Worm (Caenorhabditis elegans) whole organism, L1 larva: ENCODE data around the gene B0244.4.

Experiments
- C04F5.9 ChIP-seq: sonication (generic microtip); optimal IDR thresholded peaks from 2 replicates; lab custom pipeline; 2016; ENCODE audit warnings: missing genetic modification characterization, missing compliant biosample characterization
- C34B4.2 ChIP-seq: sonication (generic microtip); optimal IDR thresholded peaks from 2 replicates; lab custom pipeline; 2017; ENCODE audit warnings: mild to moderate bottlenecking, missing genetic modification characterization, missing compliant biosample characterization
- F16B12.6 ChIP-seq: fragments of 150-350 bp; optimal IDR thresholded peaks from 2 replicates; lab custom pipeline; 2014; ENCODE audit warnings: missing biosample characterization, missing genetic modification characterization
- Y116A8C.19 ChIP-seq: sonication (generic microtip); optimal IDR thresholded peaks from 2 replicates; lab custom pipeline; 2016; ENCODE audit warnings: missing compliant biosample characterization, missing genetic modification characterization, borderline replicate concordance
- aha-1 ChIP-seq: fragments of 150-350 bp; optimal IDR thresholded peaks from 2 replicates; lab custom pipeline; 2014; ENCODE audit warnings: missing biosample characterization, missing genetic modification characterization
- aly-2 ChIP-seq: fragments of 150-350 bp; optimal IDR thresholded peaks from 2 replicates; lab custom pipeline; 2014; ENCODE audit warnings: missing biosample characterization, missing genetic modification characterization
- ama-1 ChIP-seq: fragments of 150-350 bp; optimal IDR thresholded peaks from 2 replicates; lab custom pipeline; 2014
- blmp-1 ChIP-seq: fragments of 150-350 bp; optimal IDR thresholded peaks from 2 replicates; lab custom pipeline; 2014; ENCODE audit warnings: missing biosample characterization, missing genetic modification characterization
- ceh-82 ChIP-seq, 3 experiments: fragments of 150-350 bp in 1 of 3; sonication (generic microtip) in 2 of 3; optimal IDR thresholded peaks; 2 replicates each; lab custom pipeline; 2014 to 2017; ENCODE audit warnings: missing biosample characterization in 3 of 3, missing genetic modification characterization in 3 of 3
- ces-1 ChIP-seq: fragments of 150-350 bp; optimal IDR thresholded peaks from 2 replicates; lab custom pipeline; 2014; ENCODE audit warnings: missing biosample characterization, missing genetic modification reagents, missing genetic modification characterization
- efl-1 ChIP-seq, 4 experiments: fragments of 150-350 bp; optimal IDR thresholded peaks in 3 of 4; peaks in 1 of 4; 1 replicate in 1 of 4; 2 replicates in 3 of 4; lab custom pipeline; 2014; ENCODE audit warnings: missing biosample characterization in 2 of 4, missing genetic modification characterization in 2 of 4, missing genetic modification reagents in 2 of 4
- efl-3 ChIP-seq: fragments of 200-800 bp; sonication (Bioruptor generic); optimal IDR thresholded peaks from 2 replicates; lab custom pipeline; 2018; ENCODE audit warnings: mild to moderate bottlenecking, missing genetic modification characterization, missing compliant biosample characterization
- egl-13 ChIP-seq: sonication (generic microtip); optimal IDR thresholded peaks from 2 replicates; lab custom pipeline; 2016; ENCODE audit warnings: missing genotype, missing genetic modification reagents, missing genetic modification characterization, missing compliant biosample characterization
- egl-27 ChIP-seq, 2 experiments: fragments of 150-350 bp in 1 of 2; sonication (generic microtip); optimal IDR thresholded peaks; 3 replicates each; lab custom pipeline; 2017 to 2018; ENCODE audit warnings: missing biosample characterization in 2 of 2, missing genetic modification characterization in 2 of 2, missing genetic modification reagents in 2 of 2
- elt-3 ChIP-seq, 6 experiments: fragments of 150-350 bp in 1 of 6; sonication (generic microtip); optimal IDR thresholded peaks; 2 replicates each; lab custom pipeline; 2017 to 2018; ENCODE audit warnings: missing biosample characterization in 6 of 6, missing genetic modification characterization in 6 of 6, inconsistent platforms in 1 of 6
- ets-5 ChIP-seq: fragments of 200-800 bp; sonication (Bioruptor generic); IDR thresholded peaks from 2 replicates; pipeline ENCODE4 v1.3.6; 2022; ENCODE audit warnings: missing genetic modification characterization, missing compliant biosample characterization
- fkh-10 ChIP-seq: sonication (generic microtip); optimal IDR thresholded peaks from 2 replicates; lab custom pipeline; 2017; ENCODE audit warnings: missing biosample characterization, missing genetic modification reagents, missing genetic modification characterization
- fkh-4 ChIP-seq: sonication (generic microtip); optimal IDR thresholded peaks from 2 replicates; lab custom pipeline; 2016; ENCODE audit warnings: missing compliant biosample characterization, missing genetic modification characterization, borderline replicate concordance
- hlh-17 ChIP-seq: fragments of 200-800 bp; sonication (Bioruptor generic); optimal IDR thresholded peaks from 2 replicates; lab custom pipeline; 2018; ENCODE audit warnings: missing genetic modification characterization, mild to moderate bottlenecking, missing compliant biosample characterization, moderate library complexity, borderline replicate concordance
- hpl-2 ChIP-seq: fragments of 150-350 bp; optimal IDR thresholded peaks from 2 replicates; lab custom pipeline; 2014; ENCODE audit warnings: missing biosample characterization, missing genetic modification reagents, missing genetic modification characterization
- isw-1 ChIP-seq: fragments of 200-800 bp; sonication (Bioruptor generic); IDR thresholded peaks from 2 replicates; pipeline ENCODE4 v1.3.6; 2022; ENCODE audit warnings: missing genetic modification characterization, missing compliant biosample characterization
- lin-13 ChIP-seq: fragments of 150-350 bp; optimal IDR thresholded peaks from 2 replicates; lab custom pipeline; 2014; ENCODE audit warnings: missing biosample characterization, missing genetic modification reagents, missing genetic modification characterization
- lin-14 ChIP-seq: fragments of 200-800 bp; sonication (Bioruptor generic); optimal IDR thresholded peaks from 2 replicates; lab custom pipeline; 2018; ENCODE audit warnings: mild to moderate bottlenecking, missing genetic modification characterization, moderate library complexity, missing compliant biosample characterization
- lin-15B ChIP-seq: fragments of 150-350 bp; sonication (generic microtip); optimal IDR thresholded peaks from 3 replicates; lab custom pipeline; 2014; ENCODE audit warnings: missing biosample characterization, missing genetic modification characterization
- lin-35 ChIP-seq, 2 experiments: fragments of 150-350 bp; optimal IDR thresholded peaks; 2 replicates each; lab custom pipeline; 2014; ENCODE audit warnings: missing biosample characterization in 2 of 2, missing genetic modification characterization in 2 of 2, missing genetic modification reagents in 2 of 2
- mdl-1 ChIP-seq, 2 experiments: fragments of 150-350 bp; optimal IDR thresholded peaks; 2 replicates each; lab custom pipeline; 2014 to 2017; ENCODE audit warnings: missing biosample characterization in 2 of 2, missing genetic modification characterization in 2 of 2, inconsistent platforms in 1 of 2
- mef-2 ChIP-seq: fragments of 150-350 bp; optimal IDR thresholded peaks from 2 replicates; lab custom pipeline; 2014; ENCODE audit warnings: missing biosample characterization, missing genetic modification characterization
- mep-1 ChIP-seq: fragments of 150-350 bp; optimal IDR thresholded peaks from 2 replicates; lab custom pipeline; 2014; ENCODE audit warnings: missing biosample characterization, missing genetic modification characterization
- nhr-11 ChIP-seq: fragments of 150-350 bp; optimal IDR thresholded peaks from 2 replicates; lab custom pipeline; 2014; ENCODE audit warnings: missing biosample characterization, missing genetic modification characterization
- nhr-12 ChIP-seq: sonication (generic microtip); optimal IDR thresholded peaks from 2 replicates; lab custom pipeline; 2017; ENCODE audit warnings: missing biosample characterization, missing genetic modification characterization
- nhr-20 ChIP-seq: sonication (generic microtip); optimal IDR thresholded peaks from 2 replicates; lab custom pipeline; 2016; ENCODE audit warnings: mild to moderate bottlenecking, missing genetic modification characterization, missing compliant biosample characterization
- nhr-237 ChIP-seq: fragments of 150-350 bp; optimal IDR thresholded peaks from 2 replicates; lab custom pipeline; 2014; ENCODE audit warnings: missing biosample characterization, missing genetic modification characterization
- nhr-47 ChIP-seq: sonication (generic microtip); optimal IDR thresholded peaks from 2 replicates; lab custom pipeline; 2016; ENCODE audit warnings: mild to moderate bottlenecking, missing genetic modification characterization, moderate library complexity, missing compliant biosample characterization
- nhr-71 ChIP-seq: sonication (generic microtip); optimal IDR thresholded peaks from 2 replicates; lab custom pipeline; 2016; ENCODE audit warnings: mild to moderate bottlenecking, missing genetic modification characterization, moderate library complexity, missing compliant biosample characterization
- nhr-76 ChIP-seq: sonication (generic microtip); optimal IDR thresholded peaks from 2 replicates; lab custom pipeline; 2017; ENCODE audit warnings: missing biosample characterization, missing genetic modification characterization
- nhr-77 ChIP-seq: fragments of 150-350 bp; optimal IDR thresholded peaks from 2 replicates; lab custom pipeline; 2014; ENCODE audit warnings: missing biosample characterization, missing genetic modification characterization
- nhr-90 ChIP-seq: sonication (generic microtip); optimal IDR thresholded peaks from 2 replicates; lab custom pipeline; 2016; ENCODE audit warnings: mild to moderate bottlenecking, missing genetic modification characterization, missing compliant biosample characterization; ENCODE audit not compliant: poor library complexity
- pag-3 ChIP-seq: sonication (generic microtip); optimal IDR thresholded peaks from 2 replicates; lab custom pipeline; 2017; ENCODE audit warnings: missing genetic modification characterization, mild to moderate bottlenecking, missing compliant biosample characterization, antibody characterized with exemption, borderline replicate concordance; ENCODE audit not compliant: insufficient read depth
- pqm-1 ChIP-seq: sonication (generic microtip); optimal IDR thresholded peaks from 3 replicates; lab custom pipeline; 2017; ENCODE audit warnings: missing biosample characterization, missing genetic modification characterization
- rnt-1 ChIP-seq: sonication (generic microtip); optimal IDR thresholded peaks from 2 replicates; lab custom pipeline; 2016; ENCODE audit warnings: mild to moderate bottlenecking, missing genetic modification characterization, moderate library complexity, missing compliant biosample characterization
- skn-1 ChIP-seq: fragments of 150-350 bp; optimal IDR thresholded peaks from 2 replicates; lab custom pipeline; 2014; ENCODE audit warnings: missing biosample characterization, missing genetic modification characterization
- snpc-4 ChIP-seq: fragments of 150-350 bp; optimal IDR thresholded peaks from 2 replicates; lab custom pipeline; 2014; ENCODE audit warnings: missing biosample characterization, missing genetic modification characterization
- snu-23 ChIP-seq: sonication (generic microtip); optimal IDR thresholded peaks from 2 replicates; lab custom pipeline; 2016; ENCODE audit warnings: missing genetic modification characterization, missing compliant biosample characterization
- sox-4 ChIP-seq: sonication (generic microtip); optimal IDR thresholded peaks from 2 replicates; lab custom pipeline; 2016; ENCODE audit warnings: missing genetic modification characterization, missing compliant biosample characterization
- sup-37 ChIP-seq: fragments of 200-800 bp; sonication (Bioruptor generic); optimal IDR thresholded peaks from 2 replicates; lab custom pipeline; 2018; ENCODE audit warnings: mild to moderate bottlenecking, missing genetic modification characterization, missing compliant biosample characterization
- swsn-7 ChIP-seq: sonication (generic microtip); optimal IDR thresholded peaks from 2 replicates; lab custom pipeline; 2016; ENCODE audit warnings: missing genetic modification characterization, missing compliant biosample characterization
- tbx-2 ChIP-seq: sonication (generic microtip); optimal IDR thresholded peaks from 2 replicates; lab custom pipeline; 2016; ENCODE audit warnings: missing genetic modification characterization, missing compliant biosample characterization
- tlp-1 ChIP-seq: fragments of 150-350 bp; optimal IDR thresholded peaks from 2 replicates; lab custom pipeline; 2014; ENCODE audit warnings: missing biosample characterization, missing genetic modification characterization
- unc-130 ChIP-seq: fragments of 150-350 bp; optimal IDR thresholded peaks from 2 replicates; lab custom pipeline; 2017; ENCODE audit warnings: missing biosample characterization, missing genetic modification characterization, inconsistent platforms
- unc-62 ChIP-seq: fragments of 150-350 bp; optimal IDR thresholded peaks from 2 replicates; lab custom pipeline; 2014; ENCODE audit warnings: missing biosample characterization, missing genetic modification reagents, missing genetic modification characterization
- unc-86 ChIP-seq: sonication (generic microtip); optimal IDR thresholded peaks from 2 replicates; lab custom pipeline; 2016; ENCODE audit warnings: missing genetic modification characterization, missing compliant biosample characterization
- unc-98 ChIP-seq: fragments of 200-800 bp; sonication (Bioruptor generic); IDR thresholded peaks from 2 replicates; pipeline ENCODE4 v1.3.6; 2022; ENCODE audit warnings: missing genetic modification characterization, missing compliant biosample characterization
- xbp-1 ChIP-seq: sonication (generic microtip); optimal IDR thresholded peaks from 2 replicates; lab custom pipeline; 2016; ENCODE audit warnings: missing genetic modification characterization, missing compliant biosample characterization

Gene B0244.4

DNA sequence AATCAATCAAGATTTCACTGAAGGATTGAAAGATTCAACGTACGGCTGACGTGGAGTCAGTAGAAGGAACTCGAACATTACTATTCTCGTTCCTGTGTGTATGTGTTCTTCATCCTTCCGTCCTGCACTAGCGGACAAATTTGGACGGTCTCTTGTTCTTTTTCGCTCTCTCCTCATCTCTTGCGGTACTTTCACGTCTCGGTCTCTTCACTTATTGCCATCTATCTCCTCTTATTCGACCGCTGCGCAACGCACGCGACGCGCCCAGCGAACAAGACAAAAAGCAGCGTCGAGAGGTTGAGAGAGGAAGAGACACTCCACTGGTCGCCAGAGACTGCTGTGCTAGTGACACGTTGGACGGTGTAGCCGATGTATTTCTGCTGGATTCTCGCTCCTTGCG, 31.8 kb upstream of the B0244.4 start (continued):
- TF ChIP-seq C34B4.2 (tag; lab: Kevin White, UChicago) (no peak), egl-27 (tag; optimal IDR thresholded peaks at IDR 0.05; lab: Kevin White, UChicago) (no peak), C04F5.9 (tag; lab: Kevin White, UChicago) (no peak), nhr-76 (no peak), nhr-11 (no peak), elt-3 (tag; optimal IDR thresholded peaks at IDR 0.05; lab: Kevin White, UChicago) (peak in 1 of 6 experiments; percentile 44), fkh-4 (no peak), unc-62 (GFP tag; lab: Kevin White, UChicago) (no peak), Y116A8C.19 (no peak), rnt-1 (tag; lab: Kevin White, UChicago) (peak; percentile 75), unc-98 (GFP tag; lab: Robert Waterston, UW) (no peak), nhr-20 (tag; lab: Kevin White, UChicago) (peak; percentile 5), unc-86 (tag; lab: Kevin White, UChicago) (peak; percentile 35), ets-5 (GFP tag; lab: Robert Waterston, UW) (no peak), mep-1 (tag; lab: Kevin White, UChicago) (peak; percentile 74), nhr-12 (tag; lab: Kevin White, UChicago) (no peak), aly-2 (tag; lab: Kevin White, UChicago) (no peak), pqm-1 (tag; lab: Kevin White, UChicago) (no peak), lin-14 (GFP tag; lab: Kevin White, UChicago) (peak; percentile 90), ceh-82 (tag; optimal IDR thresholded peaks at IDR 0.05; lab: Kevin White, UChicago) (peak; percentile 7 to 87 (median 68)), efl-1 (optimal IDR thresholded peaks at IDR 0.05; lab: Kevin White, UChicago) (peak; percentile 68 to 83), efl-1 (GFP tag; optimal IDR thresholded peaks at IDR 0.05 in 1 of 2; lab: Kevin White, UChicago) (peak; percentile 30 to 96), nhr-90 (no peak), skn-1 (tag; lab: Kevin White, UChicago) (peak; percentile 54), aha-1 (tag; lab: Kevin White, UChicago) (no peak), nhr-47 (tag; lab: Kevin White, UChicago) (peak; percentile 40), lin-13 (GFP tag; lab: Kevin White, UChicago) (no peak), snu-23 (GFP tag; lab: Kevin White, UChicago) (peak; percentile 67), F16B12.6 (tag; lab: Kevin White, UChicago) (no peak), nhr-77 (peak; percentile 43), snpc-4 (tag; lab: Kevin White, UChicago) (peak; percentile 31), egl-13 (tag; lab: Kevin White, UChicago) (no peak), lin-35 (GFP tag; optimal IDR thresholded peaks at IDR 0.05; lab: Kevin White, UChicago) (peak; percentile 55 to 64), hpl-2 (no peak), tlp-1 (no peak), pag-3 (tag; lab: Kevin White, UChicago) (no peak), blmp-1 (tag; lab: Kevin White, UChicago) (peak; percentile 52), hlh-17 (GFP tag; lab: Kevin White, UChicago) (no peak), nhr-237 (no peak), sox-4 (tag; lab: Kevin White, UChicago) (no peak), fkh-10 (GFP tag; lab: Kevin White, UChicago) (peak; percentile 10), sup-37 (no peak), xbp-1 (tag; lab: Kevin White, UChicago) (peak; percentile 36), ama-1 (no peak), efl-3 (GFP tag; lab: Kevin White, UChicago) (no peak), nhr-71 (tag; lab: Kevin White, UChicago) (peak; percentile 58), lin-15B (peak; percentile 24), isw-1 (GFP tag; lab: Robert Waterston, UW) (peak; percentile 39; the same call in 1 of the 2 replicates), swsn-7 (peak; percentile 56), tbx-2 (tag; lab: Kevin White, UChicago) (peak; percentile 46), unc-130 (no peak), mef-2 (tag; lab: Kevin White, UChicago) (no peak), mdl-1 (tag; optimal IDR thresholded peaks at IDR 0.05; lab: Kevin White, UChicago) (peak in 1 of 2 experiments; percentile 62), ces-1 (GFP tag; lab: Kevin White, UChicago) (no peak)
